Fruit fly (Drosophila melanogaster) whole organism, embryonic: Measurements from ENCODE around the gene CG15155.
A peak's percentile ranks its signal among the peaks of the same experiment; 100 is the strongest.

ENCODE experiments used
- Ada2b ChIP-seq: fragments of 200-800 bp; sonication (Bioruptor generic); IDR thresholded peaks from 2 replicates; pipeline ENCODE4 v1.3.6; 2022; ENCODE audit warnings: missing biosample characterization, missing genetic modification characterization
- CG10321 ChIP-seq: fragments of 200-800 bp; sonication (Bioruptor generic); IDR thresholded peaks from 2 replicates; pipeline ENCODE4 v1.3.6; 2022; ENCODE audit warnings: missing biosample characterization, missing genetic modification characterization
- CG10959 ChIP-seq: fragments of 200-800 bp; sonication (Bioruptor generic); IDR thresholded peaks from 2 replicates; pipeline ENCODE4 v1.3.6; 2022; ENCODE audit warnings: missing biosample characterization, missing genetic modification characterization
- CG1233 ChIP-seq: fragments of 200-800 bp; sonication (Bioruptor generic); optimal IDR thresholded peaks from 4 replicates; lab custom pipeline; 2018; ENCODE audit warnings: missing biosample characterization, mild to moderate bottlenecking, missing genetic modification characterization
- CG16779 ChIP-seq: fragments of 200-800 bp; sonication (Bioruptor generic); IDR thresholded peaks from 2 replicates; pipeline ENCODE4 v1.3.6; 2022; ENCODE audit warnings: missing biosample characterization, missing genetic modification characterization
- CG17361 ChIP-seq: fragments of 200-800 bp; sonication (Bioruptor generic); IDR thresholded peaks from 3 replicates; pipeline ENCODE4 v1.3.6; 2022; ENCODE audit warnings: missing biosample characterization, missing genetic modification characterization
- CG17568 ChIP-seq: fragments of 200-800 bp; sonication (Bioruptor generic); optimal IDR thresholded peaks from 2 replicates; lab custom pipeline; 2018; ENCODE audit warnings: missing biosample characterization, mild to moderate bottlenecking, missing genetic modification characterization, moderate library complexity
- CG31224 ChIP-seq: fragments of 200-800 bp; sonication (Bioruptor generic); IDR thresholded peaks from 2 replicates; pipeline ENCODE4 v1.3.6; 2022; ENCODE audit warnings: missing biosample characterization, missing genetic modification characterization
- CG3163 ChIP-seq: fragments of 200-800 bp; sonication (Bioruptor generic); optimal IDR thresholded peaks from 3 replicates; lab custom pipeline; 2016; ENCODE audit warnings: missing biosample characterization, missing genetic modification characterization
- CG32772 ChIP-seq: fragments of 200-800 bp; sonication (Bioruptor generic); IDR thresholded peaks from 2 replicates; pipeline ENCODE4 v1.3.6; 2022; ENCODE audit warnings: missing biosample characterization, missing genetic modification characterization
- CG33213 ChIP-seq: fragments of 200-800 bp; sonication (Bioruptor generic); optimal IDR thresholded peaks from 3 replicates; lab custom pipeline; 2016; ENCODE audit warnings: missing biosample characterization, missing genetic modification characterization
- CG3726 ChIP-seq: fragments of 200-800 bp; sonication (Bioruptor generic); IDR thresholded peaks from 3 replicates; pipeline ENCODE4, ENCODE4 v1.3.6; 2022; ENCODE audit warnings: missing biosample characterization, missing genetic modification characterization
- CG3838 ChIP-seq: fragments of 200-800 bp; sonication (Bioruptor generic); optimal IDR thresholded peaks from 3 replicates; lab custom pipeline; 2016; ENCODE audit warnings: missing biosample characterization, missing genetic modification characterization
- CG42726 ChIP-seq: fragments of 200-800 bp; sonication (Bioruptor generic); IDR thresholded peaks from 2 replicates; pipeline ENCODE4 v1.3.6; 2022; ENCODE audit warnings: missing biosample characterization, missing genetic modification characterization; ENCODE audit not compliant: partially characterized antibody
- CG4707 ChIP-seq: fragments of 200-800 bp; sonication (Bioruptor generic); optimal IDR thresholded peaks from 2 replicates; lab custom pipeline; 2018; ENCODE audit warnings: missing biosample characterization, mild to moderate bottlenecking, missing genetic modification characterization, moderate library complexity
- CG6254 ChIP-seq: fragments of 200-800 bp; sonication (Bioruptor generic); optimal IDR thresholded peaks from 3 replicates; lab custom pipeline; 2017; ENCODE audit warnings: mild to moderate bottlenecking, missing biosample characterization, missing genetic modification reagents, missing genetic modification characterization
- CG6765 ChIP-seq: fragments of 200-800 bp; sonication (Bioruptor generic); optimal IDR thresholded peaks from 3 replicates; lab custom pipeline; 2017; ENCODE audit warnings: missing biosample characterization, mild to moderate bottlenecking, missing genetic modification characterization
- CG6791 ChIP-seq: fragments of 200-800 bp; sonication (Bioruptor generic); IDR thresholded peaks from 3 replicates; pipeline ENCODE4 v1.3.6; 2022; ENCODE audit warnings: missing biosample characterization, missing genetic modification characterization; ENCODE audit not compliant: partially characterized antibody
- CG6813 ChIP-seq: fragments of 200-800 bp; sonication (Bioruptor generic); optimal IDR thresholded peaks from 2 replicates; lab custom pipeline; 2017; ENCODE audit warnings: missing biosample characterization, missing genetic modification characterization, mild to moderate bottlenecking, moderate library complexity, missing genetic modification reagents
- CG7839 ChIP-seq: fragments of 200-800 bp; sonication (Bioruptor generic); optimal IDR thresholded peaks from 3 replicates; lab custom pipeline; 2018; ENCODE audit warnings: missing biosample characterization, mild to moderate bottlenecking, missing genetic modification characterization, moderate library complexity
- CoRest ChIP-seq: fragments of 200-800 bp; sonication (Bioruptor generic); optimal IDR thresholded peaks from 3 replicates; lab custom pipeline; 2018; ENCODE audit warnings: missing biosample characterization, mild to moderate bottlenecking, missing genetic modification characterization, moderate library complexity
- D19B ChIP-seq: fragments of 200-800 bp; sonication (Bioruptor generic); optimal IDR thresholded peaks from 2 replicates; lab custom pipeline; 2017; ENCODE audit warnings: missing biosample characterization, mild to moderate bottlenecking, missing genetic modification characterization
- Dek ChIP-seq: fragments of 200-800 bp; sonication (Bioruptor generic); optimal IDR thresholded peaks from 3 replicates; lab custom pipeline; 2019; ENCODE audit warnings: missing biosample characterization, mild to moderate bottlenecking, missing genetic modification characterization, moderate library complexity
- Dfd ChIP-seq, 2 experiments: fragments of >200 bp; optimal IDR thresholded peaks; 2 replicates each; lab custom pipeline; 2017; ENCODE audit warnings: missing biosample characterization in 2 of 2, missing genetic modification characterization in 2 of 2
- E2f2 ChIP-seq: fragments of 200-800 bp; sonication (Bioruptor generic); IDR thresholded peaks from 2 replicates; pipeline ENCODE4 v1.3.6; 2022; ENCODE audit warnings: missing biosample characterization, missing genetic modification characterization
- ERR ChIP-seq: fragments of 200-800 bp; sonication (Bioruptor generic); optimal IDR thresholded peaks from 2 replicates; lab custom pipeline; 2016; ENCODE audit warnings: missing biosample characterization, missing genetic modification characterization
- HLH54F ChIP-seq: fragments of 200-800 bp; sonication (Bioruptor generic); optimal IDR thresholded peaks from 3 replicates; lab custom pipeline; 2016; ENCODE audit warnings: missing biosample characterization, missing genetic modification characterization
- HmgZ ChIP-seq: fragments of 200-800 bp; sonication (Bioruptor generic); optimal IDR thresholded peaks from 2 replicates; lab custom pipeline; 2018; ENCODE audit warnings: missing biosample characterization, mild to moderate bottlenecking, missing genetic modification characterization
- Nf-YB ChIP-seq: fragments of 200-800 bp; sonication (Bioruptor generic); optimal IDR thresholded peaks from 3 replicates; lab custom pipeline; 2019; ENCODE audit warnings: missing biosample characterization, mild to moderate bottlenecking, missing genetic modification characterization, moderate library complexity
- Nf-YC ChIP-seq: fragments of 200-800 bp; optimal IDR thresholded peaks from 3 replicates; lab custom pipeline; 2019; ENCODE audit warnings: missing biosample characterization, mild to moderate bottlenecking, missing genetic modification characterization, moderate library complexity
- Stat92E ChIP-seq, 3 experiments: fragments of >200 bp in 2 of 3; fragments of 200-800 bp in 1 of 3; sonication (Bioruptor generic) in 1 of 3; optimal IDR thresholded peaks; 2 replicates each; lab custom pipeline; 2017 to 2019; ENCODE audit warnings: missing biosample characterization in 3 of 3, missing genetic modification characterization in 3 of 3, mild to moderate bottlenecking in 1 of 3, moderate library complexity in 1 of 3
- Trl ChIP-seq, 3 experiments: fragments of >200 bp in 2 of 3; fragments of 200-800 bp in 1 of 3; sonication (Bioruptor generic) in 1 of 3; optimal IDR thresholded peaks; 2 replicates in 1 of 3; 3 replicates in 2 of 3; lab custom pipeline; 2016 to 2017; ENCODE audit warnings: missing biosample characterization in 1 of 3, missing genetic modification characterization in 1 of 3
- YL-1 ChIP-seq: fragments of 200-800 bp; sonication (Bioruptor generic); optimal IDR thresholded peaks from 3 replicates; lab custom pipeline; 2017; ENCODE audit warnings: missing biosample characterization, mild to moderate bottlenecking, missing genetic modification characterization
- az2 ChIP-seq: fragments of 200-800 bp; sonication (Bioruptor generic); optimal IDR thresholded peaks from 3 replicates; lab custom pipeline; 2016; ENCODE audit warnings: missing biosample characterization, missing genetic modification characterization
- cas ChIP-seq: fragments of 200-800 bp; sonication (Bioruptor generic); IDR thresholded peaks from 2 replicates; pipeline ENCODE4 v1.3.6; 2022; ENCODE audit warnings: missing biosample characterization, missing genetic modification characterization
- cato ChIP-seq: fragments of 200-800 bp; sonication (Bioruptor generic); optimal IDR thresholded peaks from 2 replicates; lab custom pipeline; 2016; ENCODE audit warnings: missing biosample characterization, missing genetic modification characterization, borderline replicate concordance
- ci ChIP-seq: fragments of 200-800 bp; sonication (Bioruptor generic); IDR thresholded peaks from 3 replicates; pipeline ENCODE4 v1.3.6; 2022; ENCODE audit warnings: missing biosample characterization, missing genetic modification characterization
- ewg ChIP-seq: fragments of 200-800 bp; sonication (Bioruptor generic); optimal IDR thresholded peaks from 3 replicates; lab custom pipeline; 2017; ENCODE audit warnings: mild to moderate bottlenecking, missing biosample characterization, missing genetic modification reagents, missing genetic modification characterization
- fru ChIP-seq: fragments of >200 bp; optimal IDR thresholded peaks from 2 replicates; lab custom pipeline; 2017
- gce ChIP-seq: fragments of 200-800 bp; sonication (Bioruptor generic); IDR thresholded peaks from 3 replicates; pipeline ENCODE4 v1.3.6; 2022; ENCODE audit warnings: missing biosample characterization, missing genetic modification characterization
- luna ChIP-seq: fragments of 200-800 bp; sonication (Bioruptor generic); optimal IDR thresholded peaks from 2 replicates; lab custom pipeline; 2016; ENCODE audit warnings: missing biosample characterization, missing genetic modification characterization
- pfk ChIP-seq: fragments of 200-800 bp; sonication (Bioruptor generic); optimal IDR thresholded peaks from 2 replicates; lab custom pipeline; 2018; ENCODE audit warnings: missing biosample characterization, mild to moderate bottlenecking, missing genetic modification characterization, moderate library complexity
- rib ChIP-seq: fragments of 200-800 bp; sonication (Bioruptor generic); IDR thresholded peaks from 2 replicates; pipeline ENCODE4 v1.3.6; 2022; ENCODE audit warnings: missing biosample characterization, missing genetic modification characterization
- seq ChIP-seq: fragments of 200-800 bp; sonication (Bioruptor generic); IDR thresholded peaks from 2 replicates; pipeline ENCODE4 v1.3.6; 2022; ENCODE audit warnings: missing biosample characterization, missing genetic modification characterization
- sug ChIP-seq: fragments of 200-800 bp; optimal IDR thresholded peaks from 2 replicates; lab custom pipeline; 2019; ENCODE audit warnings: missing biosample characterization, mild to moderate bottlenecking, missing genetic modification characterization, moderate library complexity
- trh ChIP-seq: fragments of 200-800 bp; sonication (Bioruptor generic); optimal IDR thresholded peaks from 2 replicates; lab custom pipeline; 2016; ENCODE audit warnings: missing biosample characterization, missing genetic modification characterization
- unc-4 ChIP-seq: fragments of 200-800 bp; sonication (Bioruptor generic); IDR thresholded peaks from 2 replicates; pipeline ENCODE4 v1.3.6; 2022; ENCODE audit warnings: missing biosample characterization, missing genetic modification characterization; ENCODE audit not compliant: partially characterized antibody
- vnd ChIP-seq: fragments of 200-800 bp; sonication (Bioruptor generic); IDR thresholded peaks from 3 replicates; pipeline ENCODE4 v1.3.6; 2022; ENCODE audit warnings: missing biosample characterization, missing genetic modification characterization; ENCODE audit not compliant: partially characterized antibody
- wek ChIP-seq: fragments of 200-800 bp; sonication (Bioruptor generic); optimal IDR thresholded peaks from 3 replicates; lab custom pipeline; 2018; ENCODE audit warnings: missing biosample characterization, mild to moderate bottlenecking, missing genetic modification characterization, moderate library complexity

Gene CG15155

DNA sequence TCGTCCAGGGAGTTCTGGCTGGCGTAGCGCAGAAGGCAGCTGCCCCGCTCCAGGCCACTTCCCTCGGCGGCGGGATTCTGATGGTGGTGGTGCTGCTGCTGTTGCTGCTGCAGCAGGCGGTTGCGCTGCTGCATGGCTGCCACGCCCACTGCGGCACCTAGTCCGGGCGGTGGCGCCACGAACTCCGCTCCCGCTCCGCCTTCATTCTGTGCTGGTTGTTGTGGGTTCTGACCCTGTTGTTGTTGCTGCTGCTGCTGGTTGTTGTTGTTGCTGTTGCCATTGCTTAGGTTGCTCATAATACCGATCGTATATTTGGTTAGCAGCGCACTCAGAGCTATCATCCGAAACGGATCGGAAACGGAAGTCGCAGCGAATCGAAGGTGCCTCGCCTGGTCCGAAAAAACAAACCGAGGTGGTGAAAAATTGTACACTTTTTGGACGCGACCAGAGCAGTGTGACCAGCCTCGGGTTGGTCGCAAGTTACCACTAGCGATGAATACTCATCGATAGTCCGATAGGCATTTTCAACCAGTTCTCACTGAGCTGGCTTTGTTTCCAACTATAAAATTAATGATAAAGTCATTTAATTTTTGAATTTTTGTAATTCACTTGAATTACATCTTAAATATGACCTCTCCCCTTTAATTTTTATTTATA lies 16.9 kb upstream of the CG15155 start, which contains the start of gene kel (continued):
- TF ChIP-seq vnd (GFP tag; lab: Robert Waterston, UW) (peak; percentile 68), E2f2 (GFP tag; lab: Robert Waterston, UW) (peak; percentile 51; the same call in 1 of the 2 replicates), luna (no peak), CG42726 (GFP tag; lab: Robert Waterston, UW) (peak; percentile 50; the same call in 1 of the 2 replicates), sug (tag; lab: Kevin White, UChicago) (peak; percentile 36), CG10959 (no peak), HLH54F (GFP tag; lab: Kevin White, UChicago) (peak; percentile 37), cas (GFP tag; lab: Robert Waterston, UW) (no peak), CG32772 (GFP tag; lab: Robert Waterston, UW) (no peak), CG6254 (GFP tag; lab: Kevin White, UChicago) (peak; percentile 49), Stat92E (GFP tag; optimal IDR thresholded peaks at IDR 0.05; lab: Kevin White, UChicago) (peak in 1 of 3 experiments; percentile 60), ewg (GFP tag; lab: Kevin White, UChicago) (no peak), CG4707 (GFP tag; lab: Kevin White, UChicago) (peak; percentile 15), pfk (GFP tag; lab: Kevin White, UChicago) (peak; percentile 53), D19B (GFP tag; lab: Kevin White, UChicago) (no peak), CG3163 (GFP tag; lab: Kevin White, UChicago) (peak; percentile 23), Trl (optimal IDR thresholded peaks at IDR 0.05; lab: Kevin White, UChicago) (no peak), Trl (GFP tag; optimal IDR thresholded peaks at IDR 0.05; lab: Kevin White, UChicago) (peak; percentile 29), CG7839 (peak; percentile 40), Dek (tag; lab: Kevin White, UChicago) (peak; percentile 42), fru (lab: Kevin White, UChicago) (no peak), rib (GFP tag; lab: Robert Waterston, UW) (peak; percentile 29; the same call in 1 of the 2 replicates), Ada2b (no peak), CG6791 (GFP tag; lab: Robert Waterston, UW) (peak; percentile 86), wek (GFP tag; lab: Kevin White, UChicago) (peak; percentile 83), CoRest (tag; lab: Kevin White, UChicago) (peak; percentile 41), CG17361 (GFP tag; lab: Robert Waterston, UW) (peak; percentile 50; the same call in 2 of the 3 replicates), Dfd (GFP tag; optimal IDR thresholded peaks at IDR 0.05; lab: Kevin White, UChicago) (no peak), Nf-YB (GFP tag; lab: Kevin White, UChicago) (no peak), CG3726 (GFP tag; lab: Robert Waterston, UW) (0 out of 3 replicates have a peak, but pooled peaks have one; percentile 44), CG10321 (GFP tag; lab: Robert Waterston, UW) (no peak), YL-1 (GFP tag; lab: Kevin White, UChicago) (peak; percentile 78), gce (GFP tag; lab: Robert Waterston, UW) (no peak), cato (GFP tag; lab: Kevin White, UChicago) (no peak), CG31224 (GFP tag; lab: Robert Waterston, UW) (no peak), HmgZ (tag; lab: Kevin White, UChicago) (peak; percentile 77), ci (peak; percentile 75; the same call in 2 of the 3 replicates), Nf-YC (tag; lab: Kevin White, UChicago) (peak; percentile 30), CG3838 (GFP tag; lab: Kevin White, UChicago) (no peak), CG17568 (GFP tag; lab: Kevin White, UChicago) (peak; percentile 60), seq (peak; percentile 52), CG33213 (GFP tag; lab: Kevin White, UChicago) (peak; percentile 61), trh (GFP tag; lab: Kevin White, UChicago) (no peak), ERR (GFP tag; lab: Kevin White, UChicago) (peak; percentile 23), CG6765 (peak; percentile 60), az2 (no peak), CG1233 (GFP tag; lab: Kevin White, UChicago) (peak; percentile 46), CG16779 (GFP tag; lab: Robert Waterston, UW) (no peak), unc-4 (GFP tag; lab: Robert Waterston, UW) (peak; percentile 77), CG6813 (peak; percentile 13)
